Worm (Caenorhabditis elegans) whole organism, L4 larva: Measurements from ENCODE around the gene ZK637.15.
"Not testable (repeated sequence)": the region's sequence is repeated elsewhere in the genome, so short reads cannot be mapped to it uniquely, and the experiment has no call there.

Experiments used
- F10B5.3 ChIP-seq: sonication (generic microtip); optimal IDR thresholded peaks from 2 replicates; lab custom pipeline; 2016; ENCODE audit warnings: mild to moderate bottlenecking, missing genetic modification characterization, missing compliant biosample characterization
- ZK546.5 ChIP-seq, 2 experiments: sonication (generic microtip); optimal IDR thresholded peaks; 2 replicates each; lab custom pipeline; 2017; ENCODE audit warnings: missing biosample characterization in 2 of 2, missing genetic modification characterization in 2 of 2
- cey-2 ChIP-seq: sonication (generic microtip); optimal IDR thresholded peaks from 3 replicates; lab custom pipeline; 2017; ENCODE audit warnings: missing genetic modification characterization, mild to moderate bottlenecking, missing compliant biosample characterization, antibody characterized with exemption, borderline replicate concordance; ENCODE audit not compliant: insufficient read depth
- egl-27 ChIP-seq: sonication (generic microtip); optimal IDR thresholded peaks from 3 replicates; lab custom pipeline; 2017; ENCODE audit warnings: missing biosample characterization, missing genetic modification reagents, missing genetic modification characterization
- hif-1 ChIP-seq, 2 experiments: sonication (generic microtip); optimal IDR thresholded peaks; 2 replicates each; lab custom pipeline; 2016 to 2017; ENCODE audit warnings: missing compliant biosample characterization in 2 of 2, missing genetic modification characterization in 2 of 2, missing genetic modification reagents in 2 of 2, missing genotype in 2 of 2, mild to moderate bottlenecking in 1 of 2
- lsy-2 ChIP-seq, 2 experiments: fragments of 150-350 bp in 1 of 2; sonication (generic microtip) in 1 of 2; optimal IDR thresholded peaks; 2 replicates each; lab custom pipeline; 2014 to 2017; ENCODE audit warnings: missing biosample characterization in 2 of 2, missing genetic modification characterization in 2 of 2
- mep-1 ChIP-seq: fragments of 150-350 bp; sonication (generic microtip); optimal IDR thresholded peaks from 3 replicates; lab custom pipeline; 2014; ENCODE audit warnings: missing biosample characterization, missing genetic modification characterization
- nhr-237 ChIP-seq: sonication (generic microtip); optimal IDR thresholded peaks from 2 replicates; lab custom pipeline; 2017; ENCODE audit warnings: missing biosample characterization, missing genetic modification characterization
- nhr-41 ChIP-seq: fragments of 200-800 bp; sonication (Bioruptor generic); IDR thresholded peaks from 2 replicates; pipeline ENCODE4 v1.3.6; 2022; ENCODE audit warnings: missing genetic modification reagents, missing genetic modification characterization, missing compliant biosample characterization
- nhr-48 ChIP-seq: sonication (generic microtip); optimal IDR thresholded peaks from 2 replicates; lab custom pipeline; 2016; ENCODE audit warnings: mild to moderate bottlenecking, missing genetic modification characterization, missing compliant biosample characterization
- pha-4 ChIP-seq, 2 experiments: fragments of 150-350 bp in 1 of 2; fragments of 200-800 bp in 1 of 2; sonication (Bioruptor generic) in 1 of 2; IDR thresholded peaks in 1 of 2; optimal IDR thresholded peaks in 1 of 2; 2 replicates each; pipeline versions ENCODE4 v1.3.6 to Lab custom; 2014 to 2022; ENCODE audit warnings: missing genetic modification characterization in 2 of 2, missing genetic modification reagents in 2 of 2, missing biosample characterization in 1 of 2, missing compliant biosample characterization in 1 of 2

DNA sequence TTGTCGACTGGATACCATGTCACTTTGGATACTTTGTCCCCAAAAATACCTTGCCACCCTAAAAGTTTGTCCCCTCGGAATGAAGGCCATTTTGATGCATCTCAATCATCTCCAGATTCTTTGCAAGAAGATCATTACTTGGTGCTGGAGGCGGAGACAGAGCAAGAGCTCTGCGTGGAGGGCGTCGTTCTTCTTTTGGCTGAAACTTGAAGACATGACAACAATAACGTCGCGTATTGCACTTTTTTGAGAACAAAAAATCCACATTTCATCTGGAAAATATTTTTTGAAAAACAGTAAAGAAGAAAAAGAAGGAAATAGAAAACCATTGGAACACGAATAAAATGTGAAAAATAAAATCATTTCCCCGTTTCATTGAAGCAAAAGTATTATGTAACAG, 21.6 kb upstream of the ZK637.15 start:
- TF ChIP-seq lsy-2 (tag; optimal IDR thresholded peaks at IDR 0.05; lab: Kevin White, UChicago); egl-27 (tag; lab: Kevin White, UChicago); nhr-237 (tag; lab: Kevin White, UChicago); pha-4 (GFP tag; IDR thresholded peaks at IDR 0.05; lab: Robert Waterston, UW); pha-4 (tag; optimal IDR thresholded peaks at IDR 0.05; lab: Kevin White, UChicago); nhr-41 (GFP tag; lab: Robert Waterston, UW); hif-1 (tag; optimal IDR thresholded peaks at IDR 0.05; lab: Kevin White, UChicago); F10B5.3 (tag; lab: Kevin White, UChicago); cey-2 (tag; lab: Kevin White, UChicago); nhr-48; mep-1 (tag; lab: Kevin White, UChicago); ZK546.5 (tag; optimal IDR thresholded peaks at IDR 0.05; lab: Kevin White, UChicago): not testable (repeated sequence)
